Fruit fly (Drosophila melanogaster): ENCODE results near the gene fon.

The fon gene

DNA sequence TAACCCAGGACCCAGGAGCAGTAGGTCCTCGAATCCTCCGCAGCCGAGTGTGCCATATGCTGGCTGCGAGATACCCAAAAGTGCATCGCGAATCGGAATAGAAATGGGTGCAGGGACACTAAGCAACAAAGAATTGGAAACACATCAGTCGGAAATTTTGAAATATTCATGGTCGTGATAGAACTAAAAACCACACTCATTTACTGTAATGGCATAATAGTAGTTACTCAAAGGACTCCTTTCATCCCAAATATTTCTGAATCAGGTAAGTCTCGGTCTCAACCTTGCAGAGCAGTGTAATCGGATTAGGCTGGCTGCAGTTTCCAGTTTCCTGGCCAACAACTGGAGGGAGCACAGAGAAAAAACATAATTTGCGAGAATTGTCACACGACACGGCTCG lies 9.9 kb downstream of the fon start (continued):
- TF ChIP-seq Nf-YC (tag; optimal IDR thresholded peaks at IDR 0.05) (no peak), Tbp (GFP tag; optimal IDR thresholded peaks at IDR 0.05) (no peak), CG34422 (GFP tag; IDR thresholded peaks at IDR 0.05) (no peak), Mad (GFP tag; optimal IDR thresholded peaks at IDR 0.05) (no peak), CG12744 (GFP tag; optimal IDR thresholded peaks at IDR 0.05) (no peak), Deaf1 (tag; optimal IDR thresholded peaks at IDR 0.05) (no peak), fd96Cb (tag; optimal IDR thresholded peaks at IDR 0.05) (peak; percentile 48), caup (GFP tag; optimal IDR thresholded peaks at IDR 0.05; ENCODE audit: severe bottlenecking) (no peak), slp2 (GFP tag; optimal IDR thresholded peaks at IDR 0.05) (no peak), gcm (GFP tag; optimal IDR thresholded peaks at IDR 0.05) (no peak), CG7745 (tag; optimal IDR thresholded peaks at IDR 0.05) (no peak), kay (GFP tag; optimal IDR thresholded peaks at IDR 0.05) (no peak), Doc3 (GFP tag; IDR thresholded peaks at IDR 0.05; ENCODE audit: partially characterized antibody) (no peak), E2f2 (GFP tag; IDR thresholded peaks at IDR 0.05) (peak; percentile 20; the same call in 1 of the 2 replicates), CG9932 (GFP tag; IDR thresholded peaks at IDR 0.05) (no peak), gfzf (GFP tag; optimal IDR thresholded peaks at IDR 0.05) (no peak), CG14014 (GFP tag; IDR thresholded peaks at IDR 0.05) (no peak), CG12391 (tag; optimal IDR thresholded peaks at IDR 0.05) (peak; percentile 33), oc (tag; optimal IDR thresholded peaks at IDR 0.05) (peak; percentile 82), CG13894 (tag; optimal IDR thresholded peaks at IDR 0.05) (no peak), Hr78 (GFP tag; optimal IDR thresholded peaks at IDR 0.05) (no peak), CG10431 (GFP tag; optimal IDR thresholded peaks at IDR 0.05) (no peak), BtbVII (GFP tag; optimal IDR thresholded peaks at IDR 0.05) (no peak), Dp (GFP tag; optimal IDR thresholded peaks at IDR 0.05) (no peak), CG14710 (tag; optimal IDR thresholded peaks at IDR 0.05) (peak; percentile 50), Meics (GFP tag; optimal IDR thresholded peaks at IDR 0.05) (no peak), Rx (GFP tag; IDR thresholded peaks at IDR 0.05) (peak; percentile 17; the same call in 1 of the 2 replicates), CG13296 (GFP tag; optimal IDR thresholded peaks at IDR 0.05) (no peak), CG18599 (GFP tag; optimal IDR thresholded peaks at IDR 0.05) (no peak), CG6765 (GFP tag; optimal IDR thresholded peaks at IDR 0.05) (no peak), Pdp1 (GFP tag; optimal IDR thresholded peaks at IDR 0.05) (no peak), Dad (GFP tag; optimal IDR thresholded peaks at IDR 0.05) (no peak), CG11093 (GFP tag; IDR thresholded peaks at IDR 0.05) (0 out of 3 replicates have a peak, but pooled peaks have one; percentile 30), fd3F (GFP tag; optimal IDR thresholded peaks at IDR 0.05) (no peak), Awh (GFP tag; IDR thresholded peaks at IDR 0.05) (0 out of 2 replicates have a peak, but pooled peaks have one; percentile 32), eve (GFP tag; optimal IDR thresholded peaks at IDR 0.05) (no peak), CG3838 (GFP tag; optimal IDR thresholded peaks at IDR 0.05) (no peak), sd (tag; optimal IDR thresholded peaks at IDR 0.05) (no peak), CG7372 (GFP tag; IDR thresholded peaks at IDR 0.05) (no peak), CG7963 (GFP tag; IDR thresholded peaks at IDR 0.05; ENCODE audit: partially characterized antibody) (no peak), CG43689 (GFP tag; IDR thresholded peaks at IDR 0.05) (no peak), CG11398 (GFP tag; optimal IDR thresholded peaks at IDR 0.05) (no peak), lmd (GFP tag; IDR thresholded peaks at IDR 0.05) (no peak; the same call in 1 of the 2 replicates), sqz (GFP tag; optimal IDR thresholded peaks at IDR 0.05) (no peak), dimm (GFP tag; IDR thresholded peaks at IDR 0.05) (no peak), salm (tag; optimal IDR thresholded peaks at IDR 0.05) (no peak), Spps (tag; optimal IDR thresholded peaks at IDR 0.05) (peak; percentile 52), pfk (GFP tag; optimal IDR thresholded peaks at IDR 0.05) (no peak), CG10274 (GFP tag; optimal IDR thresholded peaks at IDR 0.05) (no peak), CG10267 (tag; optimal IDR thresholded peaks at IDR 0.05) (peak; percentile 36)
